Worm (Caenorhabditis elegans) whole organism, L3 larva: ENCODE data around the gene fbxa-80.

Experiments
- ZK546.5 ChIP-seq: sonication (generic microtip); optimal IDR thresholded peaks from 2 replicates; lab custom pipeline; 2017; ENCODE audit warnings: missing biosample characterization, missing genetic modification characterization
- fkh-10 ChIP-seq: sonication (generic microtip); optimal IDR thresholded peaks from 2 replicates; lab custom pipeline; 2017; ENCODE audit warnings: missing biosample characterization, missing genetic modification reagents, missing genetic modification characterization
- nhr-25 ChIP-seq: sonication (generic microtip); optimal IDR thresholded peaks from 2 replicates; lab custom pipeline; 2017; ENCODE audit warnings: missing biosample characterization, missing genetic modification characterization
- nhr-28 ChIP-seq: fragments of 150-350 bp; optimal IDR thresholded peaks from 2 replicates; lab custom pipeline; 2014; ENCODE audit warnings: missing biosample characterization, missing genetic modification characterization
- nhr-67 ChIP-seq: fragments of 150-350 bp; optimal IDR thresholded peaks from 2 replicates; lab custom pipeline; 2014; ENCODE audit warnings: missing biosample characterization, missing genetic modification characterization
- pqm-1 ChIP-seq: fragments of 150-350 bp; optimal IDR thresholded peaks from 2 replicates; lab custom pipeline; 2017; ENCODE audit warnings: missing biosample characterization, missing genetic modification characterization, inconsistent platforms
- snpc-4 ChIP-seq: fragments of 150-350 bp; optimal IDR thresholded peaks from 2 replicates; lab custom pipeline; 2014; ENCODE audit warnings: missing biosample characterization, missing genetic modification characterization
- ztf-11 ChIP-seq: fragments of 150-350 bp; optimal IDR thresholded peaks from 2 replicates; lab custom pipeline; 2014; ENCODE audit warnings: missing biosample characterization, missing genetic modification characterization

DNA sequence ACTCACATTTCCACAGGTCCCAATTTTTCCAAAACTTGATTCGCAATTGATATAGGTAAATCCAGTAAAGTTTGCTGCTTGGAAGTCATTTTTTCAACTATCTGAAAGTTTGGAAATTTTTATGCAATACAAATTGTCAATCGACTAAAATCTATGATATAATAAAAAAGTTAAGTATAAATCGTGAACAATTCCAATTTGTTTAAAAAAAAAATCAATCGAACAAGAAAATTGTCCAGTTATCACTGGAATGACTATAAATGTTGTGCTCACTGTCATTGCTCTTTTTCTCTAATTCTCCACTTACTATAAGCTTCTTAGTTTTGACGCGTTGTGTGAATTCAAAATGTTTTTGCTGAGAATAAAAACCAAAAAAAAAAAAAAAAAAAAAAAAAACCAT is 45.9 kb downstream of the fbxa-80 start, which contains the start of gene fbxa-32:
- no peak for TF ChIP-seq ZK546.5 (tag; lab: Kevin White, UChicago)
- TF ChIP-seq nhr-25 (tag; lab: Kevin White, UChicago) = no peak
- TF ChIP-seq nhr-28 (tag; lab: Kevin White, UChicago) = no peak
- TF ChIP-seq nhr-67 = no peak
- TF ChIP-seq ztf-11 (tag; lab: Kevin White, UChicago) = no peak
- TF ChIP-seq snpc-4 = no peak
- TF ChIP-seq fkh-10 (GFP tag; lab: Kevin White, UChicago) = no peak
- TF ChIP-seq pqm-1 = no peak
